Fruit fly (Drosophila melanogaster) whole organism, embryonic: Measurements from ENCODE around the gene CG31897.
A peak's percentile ranks its signal among the peaks of the same experiment; 100 is the strongest.

ENCODE experiments used
- CG1024 ChIP-seq: fragments of 200-800 bp; sonication (Bioruptor generic); IDR thresholded peaks from 2 replicates; pipeline ENCODE4 v1.3.6; 2022; ENCODE audit warnings: missing biosample characterization, missing genetic modification characterization
- CG10321 ChIP-seq: fragments of 200-800 bp; sonication (Bioruptor generic); IDR thresholded peaks from 2 replicates; pipeline ENCODE4 v1.3.6; 2022; ENCODE audit warnings: missing biosample characterization, missing genetic modification characterization
- CG10565 ChIP-seq: fragments of 200-800 bp; sonication (Bioruptor generic); optimal IDR thresholded peaks from 3 replicates; lab custom pipeline; 2016; ENCODE audit warnings: missing biosample characterization, mild to moderate bottlenecking, missing genetic modification characterization
- CG11085 ChIP-seq: fragments of 200-800 bp; sonication (Bioruptor generic); IDR thresholded peaks from 2 replicates; pipeline ENCODE4 v1.3.6; 2022; ENCODE audit warnings: missing biosample characterization, missing genetic modification characterization
- CG12071 ChIP-seq: fragments of 200-800 bp; sonication (Bioruptor generic); optimal IDR thresholded peaks from 3 replicates; lab custom pipeline; 2018; ENCODE audit warnings: missing biosample characterization, mild to moderate bottlenecking, missing genetic modification characterization
- CG14441 ChIP-seq: fragments of 200-800 bp; sonication (Bioruptor generic); IDR thresholded peaks from 2 replicates; pipeline ENCODE4 v1.3.6; 2022; ENCODE audit warnings: missing biosample characterization, missing genetic modification characterization
- CG14667 ChIP-seq: fragments of 200-800 bp; sonication (Bioruptor generic); IDR thresholded peaks from 2 replicates; pipeline ENCODE4 v1.3.6; 2022; ENCODE audit warnings: missing biosample characterization, missing genetic modification characterization
- CG15269 ChIP-seq: fragments of 200-800 bp; sonication (Bioruptor generic); optimal IDR thresholded peaks from 2 replicates; lab custom pipeline; 2018; ENCODE audit warnings: missing biosample characterization, mild to moderate bottlenecking, missing genetic modification characterization, moderate library complexity
- CG16779 ChIP-seq: fragments of 200-800 bp; sonication (Bioruptor generic); IDR thresholded peaks from 2 replicates; pipeline ENCODE4 v1.3.6; 2022; ENCODE audit warnings: missing biosample characterization, missing genetic modification characterization
- CG18599 ChIP-seq: fragments of 200-800 bp; sonication (Bioruptor generic); optimal IDR thresholded peaks from 3 replicates; lab custom pipeline; 2017; ENCODE audit warnings: missing biosample characterization, missing genetic modification characterization, mild to moderate bottlenecking, moderate library complexity, missing genetic modification reagents
- CG18619 ChIP-seq: fragments of 200-800 bp; sonication (Bioruptor generic); optimal IDR thresholded peaks from 3 replicates; lab custom pipeline; 2017; ENCODE audit warnings: missing biosample characterization, mild to moderate bottlenecking, missing genetic modification characterization
- CG3065 ChIP-seq: fragments of 200-800 bp; sonication (Bioruptor generic); optimal IDR thresholded peaks from 2 replicates; lab custom pipeline; 2016; ENCODE audit warnings: missing biosample characterization, missing genetic modification characterization
- CG31388 ChIP-seq: fragments of 200-800 bp; sonication (Bioruptor generic); optimal IDR thresholded peaks from 2 replicates; lab custom pipeline; 2016; ENCODE audit warnings: missing biosample characterization, missing genetic modification characterization
- CG32532 ChIP-seq: fragments of 200-800 bp; sonication (Bioruptor generic); IDR thresholded peaks from 2 replicates; pipeline ENCODE4 v1.3.6; 2022; ENCODE audit warnings: missing biosample characterization, missing genetic modification characterization
- CG3847 ChIP-seq: fragments of 200-800 bp; sonication (Bioruptor generic); IDR thresholded peaks from 2 replicates; pipeline ENCODE4 v1.3.6; 2022; ENCODE audit warnings: missing biosample characterization, missing genetic modification characterization
- CG4282 ChIP-seq: fragments of 200-800 bp; sonication (Bioruptor generic); optimal IDR thresholded peaks from 2 replicates; lab custom pipeline; 2016; ENCODE audit warnings: missing biosample characterization, missing genetic modification characterization
- CG6813 ChIP-seq: fragments of 200-800 bp; sonication (Bioruptor generic); optimal IDR thresholded peaks from 2 replicates; lab custom pipeline; 2017; ENCODE audit warnings: missing biosample characterization, missing genetic modification characterization, mild to moderate bottlenecking, moderate library complexity, missing genetic modification reagents
- CG6854 ChIP-seq: fragments of 200-800 bp; sonication (Bioruptor generic); optimal IDR thresholded peaks from 3 replicates; lab custom pipeline; 2017; ENCODE audit warnings: missing biosample characterization, mild to moderate bottlenecking, missing genetic modification characterization
- Dbx ChIP-seq: fragments of 200-800 bp; sonication (Bioruptor generic); IDR thresholded peaks from 3 replicates; pipeline ENCODE4 v1.3.6; 2022; ENCODE audit warnings: missing biosample characterization, missing genetic modification characterization
- E2f2 ChIP-seq: fragments of 200-800 bp; sonication (Bioruptor generic); IDR thresholded peaks from 2 replicates; pipeline ENCODE4 v1.3.6; 2022; ENCODE audit warnings: missing biosample characterization, missing genetic modification characterization
- MESR4 ChIP-seq: fragments of 200-800 bp; sonication (Bioruptor generic); optimal IDR thresholded peaks from 2 replicates; lab custom pipeline; 2018; ENCODE audit warnings: missing biosample characterization, mild to moderate bottlenecking, missing genetic modification characterization, moderate library complexity
- Sry-β ChIP-seq: fragments of 200-800 bp; sonication (Bioruptor generic); optimal IDR thresholded peaks from 2 replicates; lab custom pipeline; 2018; ENCODE audit warnings: missing biosample characterization, mild to moderate bottlenecking, missing genetic modification characterization, moderate library complexity
- Sry-δ ChIP-seq: fragments of 200-800 bp; sonication (Bioruptor generic); optimal IDR thresholded peaks from 2 replicates; lab custom pipeline; 2016; ENCODE audit warnings: missing biosample characterization, missing genetic modification characterization
- ato ChIP-seq: fragments of 200-800 bp; sonication (Bioruptor generic); IDR thresholded peaks from 2 replicates; pipeline ENCODE4 v1.3.6; 2022; ENCODE audit warnings: missing biosample characterization, missing genetic modification characterization; ENCODE audit not compliant: partially characterized antibody
- az2 ChIP-seq: fragments of 200-800 bp; sonication (Bioruptor generic); optimal IDR thresholded peaks from 3 replicates; lab custom pipeline; 2016; ENCODE audit warnings: missing biosample characterization, missing genetic modification characterization
- cad ChIP-seq: fragments of >200 bp; optimal IDR thresholded peaks from 2 replicates; lab custom pipeline; 2017; ENCODE audit warnings: missing biosample characterization, missing genetic modification characterization
- ci ChIP-seq: fragments of 200-800 bp; sonication (Bioruptor generic); IDR thresholded peaks from 3 replicates; pipeline ENCODE4 v1.3.6; 2022; ENCODE audit warnings: missing biosample characterization, missing genetic modification characterization
- corto ChIP-seq: fragments of 200-800 bp; sonication (Bioruptor generic); optimal IDR thresholded peaks from 2 replicates; lab custom pipeline; 2016; ENCODE audit warnings: missing biosample characterization, mild to moderate bottlenecking, missing genetic modification characterization, moderate library complexity
- dan ChIP-seq: fragments of 200-800 bp; sonication (Bioruptor generic); IDR thresholded peaks from 2 replicates; pipeline ENCODE4 v1.3.6; 2022; ENCODE audit warnings: missing biosample characterization, missing genetic modification characterization
- fd3F ChIP-seq: fragments of 200-800 bp; sonication (Bioruptor generic); optimal IDR thresholded peaks from 2 replicates; lab custom pipeline; 2018; ENCODE audit warnings: missing biosample characterization, mild to moderate bottlenecking, missing genetic modification characterization, moderate library complexity
- gfzf ChIP-seq: fragments of 200-800 bp; sonication (Bioruptor generic); optimal IDR thresholded peaks from 2 replicates; lab custom pipeline; 2016; ENCODE audit warnings: missing biosample characterization, mild to moderate bottlenecking, missing genetic modification characterization, moderate library complexity
- her ChIP-seq: fragments of 200-800 bp; sonication (Bioruptor generic); optimal IDR thresholded peaks from 2 replicates; lab custom pipeline; 2016; ENCODE audit warnings: missing biosample characterization, missing genetic modification characterization
- lilli ChIP-seq: fragments of 200-800 bp; sonication (Bioruptor generic); optimal IDR thresholded peaks from 3 replicates; lab custom pipeline; 2016; ENCODE audit warnings: missing biosample characterization, missing genetic modification characterization
- nau ChIP-seq: fragments of 200-800 bp; sonication (Bioruptor generic); optimal IDR thresholded peaks from 3 replicates; lab custom pipeline; 2017; ENCODE audit warnings: missing biosample characterization, mild to moderate bottlenecking, missing genetic modification characterization, missing genetic modification reagents
- nmo ChIP-seq: fragments of 200-800 bp; sonication (Bioruptor generic); optimal IDR thresholded peaks from 2 replicates; lab custom pipeline; 2018; ENCODE audit warnings: missing biosample characterization, mild to moderate bottlenecking, missing genetic modification characterization, moderate library complexity
- nom ChIP-seq: fragments of 200-800 bp; sonication (Bioruptor generic); optimal IDR thresholded peaks from 2 replicates; lab custom pipeline; 2017; ENCODE audit warnings: missing biosample characterization, missing genetic modification characterization, mild to moderate bottlenecking, moderate library complexity, missing genetic modification reagents
- otp ChIP-seq: fragments of 200-800 bp; sonication (Bioruptor generic); IDR thresholded peaks from 3 replicates; pipeline ENCODE4, ENCODE4 v1.3.6; 2022; ENCODE audit warnings: missing biosample characterization, missing genetic modification characterization
- peb ChIP-seq: fragments of 200-800 bp; sonication (Bioruptor generic); IDR thresholded peaks from 2 replicates; pipeline ENCODE4 v1.3.6; 2022; ENCODE audit warnings: missing biosample characterization, missing genetic modification characterization
- pfk ChIP-seq: fragments of 200-800 bp; sonication (Bioruptor generic); optimal IDR thresholded peaks from 2 replicates; lab custom pipeline; 2018; ENCODE audit warnings: missing biosample characterization, mild to moderate bottlenecking, missing genetic modification characterization, moderate library complexity
- pita ChIP-seq: fragments of 200-800 bp; sonication (Bioruptor generic); optimal IDR thresholded peaks from 2 replicates; lab custom pipeline; 2017; ENCODE audit warnings: missing biosample characterization, mild to moderate bottlenecking, missing genetic modification characterization
- prd ChIP-seq, 3 experiments: fragments of >200 bp in 2 of 3; fragments of 200-800 bp in 1 of 3; sonication (Bioruptor generic) in 1 of 3; optimal IDR thresholded peaks in 2 of 3; IDR thresholded peaks in 1 of 3; 2 replicates in 2 of 3; 3 replicates in 1 of 3; pipeline versions ENCODE4 v1.3.6 to Lab custom; 2017 to 2022; ENCODE audit warnings: missing biosample characterization in 1 of 3, missing genetic modification characterization in 1 of 3
- pum ChIP-seq: fragments of 200-800 bp; sonication (Bioruptor generic); optimal IDR thresholded peaks from 2 replicates; lab custom pipeline; 2016; ENCODE audit warnings: missing biosample characterization, missing genetic modification characterization
- pzg ChIP-seq: fragments of 200-800 bp; sonication (Bioruptor generic); optimal IDR thresholded peaks from 3 replicates; lab custom pipeline; 2018; ENCODE audit warnings: missing biosample characterization, mild to moderate bottlenecking, missing genetic modification characterization, moderate library complexity
- scrt ChIP-seq: fragments of 200-800 bp; sonication (Bioruptor generic); optimal IDR thresholded peaks from 2 replicates; lab custom pipeline; 2018; ENCODE audit warnings: missing biosample characterization, mild to moderate bottlenecking, missing genetic modification characterization, moderate library complexity
- slp2 ChIP-seq: fragments of 200-800 bp; sonication (Bioruptor generic); optimal IDR thresholded peaks from 2 replicates; lab custom pipeline; 2016; ENCODE audit warnings: missing biosample characterization, missing genetic modification characterization
- sna ChIP-seq: fragments of 200-800 bp; sonication (Bioruptor generic); IDR thresholded peaks from 2 replicates; pipeline ENCODE4 v1.3.6; 2022; ENCODE audit warnings: missing biosample characterization, missing genetic modification characterization; ENCODE audit not compliant: partially characterized antibody
- so ChIP-seq: fragments of 200-800 bp; sonication (Bioruptor generic); IDR thresholded peaks from 3 replicates; pipeline ENCODE4 v1.3.6; 2022; ENCODE audit warnings: missing biosample characterization, missing genetic modification characterization
- vvl ChIP-seq: fragments of 200-800 bp; sonication (Bioruptor generic); IDR thresholded peaks from 2 replicates; pipeline ENCODE4 v1.3.6; 2022; ENCODE audit warnings: missing biosample characterization, missing genetic modification characterization
- zfh2 ChIP-seq: fragments of 200-800 bp; sonication (Bioruptor generic); optimal IDR thresholded peaks from 2 replicates; lab custom pipeline; 2016; ENCODE audit warnings: missing biosample characterization, missing genetic modification characterization

The CG31897 gene

dm6 chr2L:8416350-8417046 is 25.7 kb upstream of the CG31897 start (continued):
- no peak for TF ChIP-seq CG18619 (GFP tag; lab: Kevin White, UChicago)
- TF ChIP-seq cad = no peak
- TF ChIP-seq nom = peak; percentile 83
- TF ChIP-seq Dbx (GFP tag; lab: Robert Waterston, UW) = 0 out of 3 replicates have a peak, but pooled peaks have one; percentile 49
- TF ChIP-seq CG1024 = 0 out of 2 replicates have a peak, but pooled peaks have one; percentile 11
- TF ChIP-seq CG31388 (GFP tag; lab: Kevin White, UChicago) = no peak
- peak; percentile 67 for TF ChIP-seq E2f2 (GFP tag; lab: Robert Waterston, UW)
- TF ChIP-seq CG14667 (GFP tag; lab: Robert Waterston, UW) = no peak
- TF ChIP-seq corto (GFP tag; lab: Kevin White, UChicago) = peak; percentile 21
- TF ChIP-seq her (GFP tag; lab: Kevin White, UChicago) = peak; percentile 51
- no peak for TF ChIP-seq vvl (GFP tag; lab: Robert Waterston, UW)
- no peak for TF ChIP-seq slp2 (GFP tag; lab: Kevin White, UChicago)
- TF ChIP-seq az2 (GFP tag; lab: Kevin White, UChicago) = no peak
- no peak for TF ChIP-seq pita (GFP tag; lab: Kevin White, UChicago)
- TF ChIP-seq Sry-β (GFP tag; lab: Kevin White, UChicago) = no peak
- peak; percentile 11 for TF ChIP-seq pzg
- no peak for TF ChIP-seq Sry-δ (GFP tag; lab: Kevin White, UChicago)
- no peak for TF ChIP-seq CG16779 (GFP tag; lab: Robert Waterston, UW)
- no peak for TF ChIP-seq CG3847 (GFP tag; lab: Robert Waterston, UW)
- no peak for TF ChIP-seq nau
- TF ChIP-seq gfzf (GFP tag; lab: Kevin White, UChicago) = no peak
- peak; percentile 29; the same call in 1 of the 3 replicates for TF ChIP-seq ci (GFP tag; lab: Robert Waterston, UW)
- TF ChIP-seq CG3065 = no peak
- TF ChIP-seq CG6813 (GFP tag; lab: Kevin White, UChicago) = peak; percentile 4
- peak; percentile 26 for TF ChIP-seq CG18599 (GFP tag; lab: Kevin White, UChicago)
- no peak for TF ChIP-seq CG15269 (tag; lab: Kevin White, UChicago)
- peak; percentile 23 for TF ChIP-seq lilli (GFP tag; lab: Kevin White, UChicago)
- TF ChIP-seq otp = peak; percentile 36; the same call in 1 of the 3 replicates
- no peak for TF ChIP-seq CG12071 (GFP tag; lab: Kevin White, UChicago)
- no peak for TF ChIP-seq pfk (GFP tag; lab: Kevin White, UChicago)
- no peak for TF ChIP-seq peb
- no peak for TF ChIP-seq so
- TF ChIP-seq dan (GFP tag; lab: Robert Waterston, UW) = no peak
- no peak for TF ChIP-seq CG14441 (GFP tag; lab: Robert Waterston, UW)
- no peak for TF ChIP-seq nmo (GFP tag; lab: Kevin White, UChicago)
- no peak for TF ChIP-seq CG10565 (GFP tag; lab: Kevin White, UChicago)
- TF ChIP-seq sna (GFP tag; lab: Robert Waterston, UW) = no peak
- TF ChIP-seq MESR4 (GFP tag; lab: Kevin White, UChicago) = no peak
- no peak for TF ChIP-seq CG4282 (GFP tag; lab: Kevin White, UChicago)
- TF ChIP-seq pum (GFP tag; lab: Kevin White, UChicago) = peak; percentile 8
- peak; percentile 24; the same call in 1 of the 2 replicates for TF ChIP-seq CG10321 (GFP tag; lab: Robert Waterston, UW)
- peak; percentile 2 for TF ChIP-seq zfh2 (GFP tag; lab: Kevin White, UChicago)
- TF ChIP-seq prd (optimal IDR thresholded peaks at IDR 0.05; lab: Kevin White, UChicago) = no peak
- TF ChIP-seq prd (GFP tag; IDR thresholded peaks at IDR 0.05; lab: Robert Waterston, UW) = no peak
- no peak for TF ChIP-seq CG6854 (GFP tag; lab: Kevin White, UChicago)
- 0 out of 2 replicates have a peak, but pooled peaks have one; percentile 41 for TF ChIP-seq CG32532 (GFP tag; lab: Robert Waterston, UW)
- TF ChIP-seq ato (GFP tag; lab: Robert Waterston, UW) = no peak; the same call in 1 of the 2 replicates
- no peak for TF ChIP-seq CG11085 (GFP tag; lab: Robert Waterston, UW)
- no peak for TF ChIP-seq fd3F (GFP tag; lab: Kevin White, UChicago)
- no peak for TF ChIP-seq scrt (GFP tag; lab: Kevin White, UChicago)
